Worm (Caenorhabditis elegans): ENCODE results near the gene skr-20.

Gene skr-20

ce11 chrX:13202312-13202711, 21.0 kb downstream of the skr-20 start:
- TF ChIP-seq zfh-2 (GFP tag; conservative IDR thresholded peaks at IDR 0.05): peak; percentile 89
- TF ChIP-seq B0336.3 (GFP tag; IDR thresholded peaks at IDR 0.05): no peak
- no peak for TF ChIP-seq B0261.1 (tag; optimal IDR thresholded peaks at IDR 0.05)
- peak; percentile 48; the same call in 1 of the 2 replicates for TF ChIP-seq egrh-3 (GFP tag; IDR thresholded peaks at IDR 0.05)
- no peak for TF ChIP-seq sdz-38 (tag; optimal IDR thresholded peaks at IDR 0.05)

- TF ChIP-seq pbrm-1 (GFP tag; IDR thresholded peaks at IDR 0.05) (no peak), lin-35 (GFP tag; optimal IDR thresholded peaks at IDR 0.05) (no peak), fkh-3 (tag; optimal IDR thresholded peaks at IDR 0.05) (no peak)
These were observed 21.9 kb downstream of the skr-20 start, which contains the start of gene unc-9 for ce11 chrX:13201401-13201800. Gene unc-9 (plus strand): TSS chrX:13201770.

- TF ChIP-seq K11D2.4 (GFP tag; IDR thresholded peaks at IDR 0.05) (no peak), madf-6 (GFP tag; IDR thresholded peaks at IDR 0.05) (no peak), nhr-90 (tag; optimal IDR thresholded peaks at IDR 0.05) (no peak), ceh-100 (GFP tag; IDR thresholded peaks at IDR 0.05) (no peak), Y95B8A.8 (GFP tag; IDR thresholded peaks at IDR 0.05) (no peak), Y53F4B.3 (GFP tag; IDR thresholded peaks at IDR 0.05) (no peak), tbp1 (GFP tag; optimal IDR thresholded peaks at IDR 0.05) (no peak), B0035.1 (tag; optimal IDR thresholded peaks at IDR 0.05) (no peak), madf-10 (tag; optimal IDR thresholded peaks at IDR 0.05) (no peak), lin-54 (GFP tag; optimal IDR thresholded peaks at IDR 0.05) (no peak), B0261.1 (tag; optimal IDR thresholded peaks at IDR 0.05) (no peak), repo-1 (tag; optimal IDR thresholded peaks at IDR 0.05) (no peak), F22D6.2 (tag; optimal IDR thresholded peaks at IDR 0.05) (no peak), ZK185.1 (tag; optimal IDR thresholded peaks at IDR 0.05; ENCODE audit: poor library complexity, severe bottlenecking) (no peak)
These were observed 23.0 kb downstream of the skr-20 start for ce11 chrX:13200312-13200711.

- no peak for TF ChIP-seq F55B11.4 (tag; optimal IDR thresholded peaks at IDR 0.05; ENCODE audit: borderline replicate concordance, insufficient read depth)
- TF ChIP-seq F23B12.7 (tag; optimal IDR thresholded peaks at IDR 0.05; ENCODE audit: insufficient read depth): no peak
- TF ChIP-seq T07F8.4 (tag; optimal IDR thresholded peaks at IDR 0.05): no peak
- no peak for TF ChIP-seq lsl-1 (GFP tag; optimal IDR thresholded peaks at IDR 0.05)
- no peak for TF ChIP-seq Y53F4B.3 (GFP tag; IDR thresholded peaks at IDR 0.05)
- TF ChIP-seq snpc-1.3 (tag; optimal IDR thresholded peaks at IDR 0.05; ENCODE audit: insufficient read depth): no peak
- TF ChIP-seq hlh-26 (GFP tag; conservative IDR thresholded peaks at IDR 0.05): no peak
These were observed 25.2 kb downstream of the skr-20 start for ce11 chrX:13198134-13198533.

- no peak for TF ChIP-seq ZK185.1 (tag; optimal IDR thresholded peaks at IDR 0.05; ENCODE audit: poor library complexity, severe bottlenecking)
- TF ChIP-seq let-607 (tag; optimal IDR thresholded peaks at IDR 0.05): no peak
- TF ChIP-seq aptf-3 (GFP tag; IDR thresholded peaks at IDR 0.05): no peak
- no peak for TF ChIP-seq unc-62 (GFP tag; optimal IDR thresholded peaks at IDR 0.05)
- TF ChIP-seq efl-1 (GFP tag; optimal IDR thresholded peaks at IDR 0.05): no peak
- TF ChIP-seq mxl-1 (tag; optimal IDR thresholded peaks at IDR 0.05): no peak
- no peak for TF ChIP-seq snpc-1.3 (tag; optimal IDR thresholded peaks at IDR 0.05; ENCODE audit: insufficient read depth)
- TF ChIP-seq nhr-179 (tag; optimal IDR thresholded peaks at IDR 0.05): no peak
- TF ChIP-seq zfh-2 (GFP tag; conservative IDR thresholded peaks at IDR 0.05): no peak
- no peak for TF ChIP-seq hmg-20 (GFP tag; IDR thresholded peaks at IDR 0.05)
- no peak for TF ChIP-seq ztf-18 (tag; optimal IDR thresholded peaks at IDR 0.05)
- TF ChIP-seq tbp1 (GFP tag; optimal IDR thresholded peaks at IDR 0.05): no peak
These were observed 32.4 kb downstream of the skr-20 start, which contains the start of gene gpa-6 for ce11 chrX:13190912-13191311. Gene gpa-6 (plus strand): TSS chrX:13191212.

Measured in whole organism, young adult.